Worm (Caenorhabditis elegans): Measurements from ENCODE around the gene fbxa-164.
"Not testable (repeated sequence)": the region's sequence is repeated elsewhere in the genome, so short reads cannot be mapped to it uniquely, and the experiment has no call there.

Gene fbxa-164

DNA sequence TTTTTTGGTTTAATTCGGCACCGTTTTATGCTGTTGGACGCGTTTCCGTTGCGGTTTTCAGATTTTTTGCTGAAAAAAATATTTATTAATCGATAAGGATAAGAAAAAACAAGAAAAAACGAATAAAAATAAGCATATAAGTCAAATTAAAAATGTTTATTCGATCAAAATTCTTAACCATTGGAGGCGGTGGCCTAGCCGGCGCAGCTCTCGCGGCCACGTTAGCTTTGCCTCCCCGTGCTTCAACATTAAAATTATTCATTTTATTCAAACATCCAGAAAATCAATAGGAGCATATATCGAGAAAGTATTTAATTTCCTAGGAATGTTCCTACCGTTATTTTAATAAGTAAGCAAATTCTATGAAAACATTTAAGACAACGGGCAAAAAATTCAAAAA, 49.0 kb upstream of the fbxa-164 start, which contains the start of gene ZC204.14:
ZC204.14 (minus strand) TSS at position 69 of the 400 bp plus-strand sequence.
- TF ChIP-seq ama-1 (optimal IDR thresholded peaks at IDR 0.05) = no peak
- TF ChIP-seq lsy-2 (tag; optimal IDR thresholded peaks at IDR 0.05) = peak in 1 of 2 experiments; percentile 46

DNA sequence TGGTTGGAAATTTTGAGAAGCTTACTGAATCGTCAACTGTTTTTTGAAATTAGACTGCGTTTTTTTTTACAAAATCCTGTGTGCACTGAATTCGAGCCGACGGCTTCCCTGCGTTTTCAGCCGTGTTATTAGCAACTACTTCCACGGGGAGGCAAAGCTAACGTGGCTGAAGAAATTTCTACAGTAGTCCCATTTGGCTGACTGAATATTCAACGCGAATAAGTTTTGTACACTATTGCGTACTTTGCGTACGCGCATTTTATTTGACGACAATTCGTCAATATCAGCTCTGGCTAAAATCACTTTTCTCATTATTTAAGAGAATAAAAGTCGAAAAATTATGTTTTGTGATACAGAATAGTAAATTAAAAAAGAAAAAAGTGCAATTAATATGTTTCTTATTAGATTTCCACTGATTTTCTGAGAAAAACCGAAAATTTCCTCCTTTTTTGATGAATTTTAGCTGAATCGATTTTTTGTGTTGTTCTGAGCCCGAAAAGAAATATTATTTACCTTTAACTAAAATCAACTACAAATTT, 47.5 kb upstream of the fbxa-164 start:
- TF ChIP-seq nhr-19 (GFP tag; conservative IDR thresholded peaks at IDR 0.05) = peak; percentile 41
- TF ChIP-seq lsy-2 (tag; optimal IDR thresholded peaks at IDR 0.05) = peak in 1 of 2 experiments; percentile 55
- TF ChIP-seq efl-1 (optimal IDR thresholded peaks at IDR 0.05) = peak in 1 of 2 experiments; percentile 9
- not testable (repeated sequence) for TF ChIP-seq efl-1 (GFP tag; optimal IDR thresholded peaks at IDR 0.05 in 1 of 2)
- TF ChIP-seq ceh-88 (GFP tag; IDR thresholded peaks at IDR 0.05) = peak; percentile 54

DNA sequence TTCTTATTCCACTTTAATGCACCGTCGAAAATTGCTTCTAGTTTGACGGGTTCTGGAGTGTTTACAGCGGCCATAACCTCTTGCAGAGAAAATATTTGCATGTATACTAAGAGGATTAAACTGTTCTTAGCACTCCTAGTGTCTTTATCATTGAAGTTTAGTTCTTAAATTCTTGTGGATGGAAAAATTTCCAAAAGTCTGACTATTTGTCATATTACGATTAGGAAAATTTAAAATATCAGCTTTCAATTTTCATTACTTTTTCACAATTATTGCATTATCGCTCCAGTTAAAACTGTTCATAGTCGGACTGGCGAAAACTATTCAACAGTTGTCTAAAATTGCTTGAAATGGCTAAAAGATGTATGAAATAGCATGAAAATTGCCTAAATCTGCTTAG, 47.0 kb upstream of the fbxa-164 start, which contains the start of gene ZC204.13:
ZC204.13 (minus strand) TSS at position 101 of the 400 bp plus-strand sequence.
- not testable (repeated sequence) for TF ChIP-seq tlp-1 (tag; optimal IDR thresholded peaks at IDR 0.05); lin-13 (GFP tag; optimal IDR thresholded peaks at IDR 0.05); sox-4 (tag; optimal IDR thresholded peaks at IDR 0.05)

DNA sequence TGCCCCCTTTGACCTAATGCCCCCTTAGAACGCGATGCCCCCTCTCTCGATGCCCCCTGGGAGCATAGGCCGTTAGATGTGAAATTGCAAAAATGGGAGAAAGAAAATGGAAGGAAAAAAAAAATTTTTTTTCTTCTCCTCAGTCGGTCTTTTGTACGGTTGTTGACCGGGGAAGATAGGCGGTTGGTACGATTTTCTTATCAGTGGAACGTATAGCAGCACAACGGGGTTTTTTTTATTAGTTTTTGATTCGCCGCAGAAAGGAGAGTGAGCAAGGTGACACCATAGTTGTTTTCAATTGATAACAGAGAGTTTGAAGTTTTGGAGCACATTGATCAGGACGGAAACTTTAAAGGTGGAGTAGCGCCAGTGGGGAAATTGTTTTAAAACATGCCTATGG, 45.9 kb upstream of the fbxa-164 start:
- peak; percentile 74 for TF ChIP-seq elt-2 (tag; optimal IDR thresholded peaks at IDR 0.05)

DNA sequence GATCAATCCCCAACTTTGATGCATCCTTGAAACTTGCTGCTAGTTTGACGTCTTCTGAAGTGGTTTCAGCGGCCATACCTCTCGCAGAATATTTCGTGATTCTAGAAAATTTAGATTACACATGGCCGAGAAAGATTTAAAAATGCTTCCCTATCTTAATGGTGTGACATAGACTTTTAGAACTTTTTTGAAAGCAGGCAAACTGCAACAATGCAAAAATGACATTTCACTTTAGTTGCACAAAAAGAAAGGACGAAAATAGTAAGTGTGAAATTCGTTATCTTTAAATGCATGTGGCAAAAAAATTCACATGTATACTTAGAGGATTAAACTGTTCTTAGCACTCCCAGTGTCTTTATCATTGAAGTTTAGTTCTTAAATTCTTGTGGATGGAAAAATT, 43.3 kb upstream of the fbxa-164 start, which contains the start of gene ZC204.12:
ZC204.12 (minus strand) TSS at position 101 of the 400 bp plus-strand sequence.
- no peak for TF ChIP-seq dpl-1 (GFP tag; optimal IDR thresholded peaks at IDR 0.05)
- no peak for TF ChIP-seq Y116A8C.19 (tag; optimal IDR thresholded peaks at IDR 0.05; ENCODE audit: borderline replicate concordance)
- no peak for TF ChIP-seq ceh-90 (tag; optimal IDR thresholded peaks at IDR 0.05)
- TF ChIP-seq egl-27 (tag; optimal IDR thresholded peaks at IDR 0.05) = no peak

DNA sequence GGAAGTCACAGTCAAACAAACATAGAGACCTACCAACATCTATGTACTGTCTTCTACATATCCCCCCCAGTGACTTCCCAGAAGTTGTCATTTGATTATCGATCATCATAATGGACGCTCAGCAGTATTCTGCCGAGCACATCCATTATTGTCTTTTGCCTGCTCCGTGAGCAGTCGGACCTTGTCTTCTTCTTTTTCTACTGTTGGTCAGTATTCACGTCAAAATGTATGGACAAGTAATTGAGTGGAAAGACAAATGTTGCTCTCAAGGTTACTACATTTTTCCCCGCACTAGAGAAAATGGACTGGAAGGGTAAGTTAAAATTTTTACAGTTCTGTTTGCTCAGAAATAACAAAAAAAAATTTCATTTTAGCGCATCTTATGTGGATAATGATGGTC, 41.0 kb upstream of the fbxa-164 start, which contains the start of gene btb-12:
btb-12 (plus strand) TSS at position 301 of the 400 bp plus-strand sequence.
- no peak for TF ChIP-seq lin-13 (GFP tag; optimal IDR thresholded peaks at IDR 0.05)
- no peak for TF ChIP-seq lin-39 (tag; optimal IDR thresholded peaks at IDR 0.05)
- no peak for TF ChIP-seq alr-1 (tag; optimal IDR thresholded peaks at IDR 0.05; ENCODE audit: borderline replicate concordance)
- TF ChIP-seq fkh-10 (GFP tag; optimal IDR thresholded peaks at IDR 0.05) = no peak
- TF ChIP-seq nhr-90 (tag; optimal IDR thresholded peaks at IDR 0.05; ENCODE audit: poor library complexity) = no peak
- TF ChIP-seq rnt-1 (tag; optimal IDR thresholded peaks at IDR 0.05) = no peak
- no peak for TF ChIP-seq pqm-1 (tag; optimal IDR thresholded peaks at IDR 0.05)
- TF ChIP-seq hlh-4 (tag; optimal IDR thresholded peaks at IDR 0.05) = no peak
- no peak for TF ChIP-seq ceh-90 (tag; optimal IDR thresholded peaks at IDR 0.05)
- TF ChIP-seq F16B12.6 (tag; optimal IDR thresholded peaks at IDR 0.05) = no peak
- TF ChIP-seq egl-27 (tag; optimal IDR thresholded peaks at IDR 0.05) = no peak
- no peak for TF ChIP-seq sptf-1 (tag; optimal IDR thresholded peaks at IDR 0.05)
- no peak for TF ChIP-seq elt-3 (tag; optimal IDR thresholded peaks at IDR 0.05)
- TF ChIP-seq elt-2 (tag; optimal IDR thresholded peaks at IDR 0.05) = no peak
- TF ChIP-seq nhr-85 (tag) = no peak
- no peak for TF ChIP-seq lir-3 (tag; optimal IDR thresholded peaks at IDR 0.05; ENCODE audit: poor library complexity)
- TF ChIP-seq ceh-63 (GFP tag; optimal IDR thresholded peaks at IDR 0.05) = no peak

DNA sequence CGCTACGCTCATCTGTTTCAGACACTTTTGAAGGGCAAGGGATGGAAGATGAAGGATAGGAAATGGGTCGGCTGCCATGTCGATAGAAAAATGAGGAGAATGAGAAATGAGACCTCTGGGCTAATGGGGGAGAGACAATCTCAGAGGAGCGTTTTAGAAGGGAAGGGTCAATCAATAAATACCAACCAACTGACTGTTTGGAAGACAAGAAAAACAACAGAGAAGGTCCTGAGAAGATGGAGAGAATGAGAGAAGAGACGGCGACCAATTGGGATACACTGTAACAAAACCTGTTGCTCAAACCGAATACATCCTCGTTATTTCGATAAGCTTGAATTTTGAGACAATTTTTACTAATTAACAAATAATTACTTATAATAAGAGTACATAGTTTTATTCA, 39.5 kb upstream of the fbxa-164 start, which contains the start of gene fbxb-15:
fbxb-15 (minus strand) TSS at position 101 of the 400 bp plus-strand sequence.
- TF ChIP-seq nhr-84 (tag; optimal IDR thresholded peaks at IDR 0.05) (no peak), ceh-88 (GFP tag; IDR thresholded peaks at IDR 0.05) (no peak), egl-27 (tag; optimal IDR thresholded peaks at IDR 0.05) (no peak), nhr-11 (tag; optimal IDR thresholded peaks at IDR 0.05) (no peak), dpl-1 (GFP tag; optimal IDR thresholded peaks at IDR 0.05) (no peak), pag-3 (tag; optimal IDR thresholded peaks at IDR 0.05; ENCODE audit: borderline replicate concordance, insufficient read depth) (no peak), nhr-237 (tag; optimal IDR thresholded peaks at IDR 0.05) (no peak), egl-13 (tag; optimal IDR thresholded peaks at IDR 0.05) (no peak), irx-1 (tag; optimal IDR thresholded peaks at IDR 0.05) (no peak), snpc-4 (tag; optimal IDR thresholded peaks at IDR 0.05) (no peak), zag-1 (tag; optimal IDR thresholded peaks at IDR 0.05) (no peak)

Measured in whole organism, L1 larva.